Worm (Caenorhabditis elegans): ENCODE results near the gene Y32H12A.7.

DNA sequence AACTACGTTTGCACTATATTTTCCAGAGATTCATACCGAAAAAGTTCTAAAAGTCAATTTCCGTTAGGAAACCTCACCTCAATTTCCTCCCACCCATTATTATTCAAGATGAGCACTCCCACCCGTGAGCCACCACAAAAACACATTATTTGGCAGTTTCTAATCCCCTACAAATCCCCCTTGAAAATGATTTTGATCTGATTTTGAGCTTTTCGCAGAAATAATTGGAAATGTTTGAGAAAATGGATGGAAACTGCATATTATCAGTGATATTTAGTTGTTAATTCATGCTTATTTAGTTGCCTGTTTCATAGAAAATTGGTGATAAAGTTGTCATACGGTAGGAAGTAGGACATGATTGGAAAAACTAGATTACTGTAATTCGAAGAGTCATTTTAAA lies 44.7 kb downstream of the Y32H12A.7 start:
- TF ChIP-seq ces-1 (GFP tag; optimal IDR thresholded peaks at IDR 0.05) (no peak), snpc-4 (tag; optimal IDR thresholded peaks at IDR 0.05) (no peak), pha-4 (tag; optimal IDR thresholded peaks at IDR 0.05) (no peak), nhr-2 (tag; optimal IDR thresholded peaks at IDR 0.05) (no peak), tbx-8 (GFP tag; optimal IDR thresholded peaks at IDR 0.05) (no peak), sem-2 (GFP tag; optimal IDR thresholded peaks at IDR 0.05) (no peak), ceh-43 (GFP tag; optimal IDR thresholded peaks at IDR 0.05) (no peak), mab-5 (tag; optimal IDR thresholded peaks at IDR 0.05) (no peak), drap-1 (GFP tag; optimal IDR thresholded peaks at IDR 0.05) (no peak)

Data from whole organism, mixed stage, embryonic.